Worm (Caenorhabditis elegans): ENCODE data around the gene B0496.2.

The B0496.2 gene

ce11 chrIV:7467170-7467569 lies 19.5 kb downstream of the B0496.2 start:
- TF ChIP-seq nhr-80 (tag; optimal IDR thresholded peaks at IDR 0.05) (peak; percentile 55), repo-1 (tag; optimal IDR thresholded peaks at IDR 0.05) (no peak)

DNA sequence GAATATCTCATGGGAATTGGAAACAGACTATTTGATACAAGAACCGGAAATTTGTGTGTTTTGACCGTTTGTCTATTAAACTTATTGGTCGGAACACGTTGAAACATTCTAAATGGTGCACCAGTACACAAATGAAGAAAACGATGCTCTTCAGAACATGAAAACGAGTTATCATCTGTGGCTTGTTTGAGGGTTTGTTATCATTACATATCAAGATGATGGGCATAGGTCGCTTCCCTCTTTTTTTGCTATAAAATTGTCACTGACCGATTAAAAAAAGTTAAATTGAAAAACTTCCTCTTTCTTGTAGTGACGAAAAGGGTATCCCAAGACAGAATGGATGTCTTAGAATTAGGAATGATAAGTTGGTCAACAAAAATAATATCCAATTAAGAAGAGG lies 21.0 kb downstream of the B0496.2 start:
- TF ChIP-seq attf-5 (GFP tag; optimal IDR thresholded peaks at IDR 0.05) = no peak
- peak; percentile 62 for TF ChIP-seq nhr-80 (tag; optimal IDR thresholded peaks at IDR 0.05)

ce11 chrIV:7469782-7470413 lies 22.2 kb downstream of the B0496.2 start, which contains the start of gene F55G1.7:
F55G1.7 (minus strand) TSS chrIV:7469832.
- TF ChIP-seq zim-3 (tag; optimal IDR thresholded peaks at IDR 0.05) (no peak), snpc-3.4 (tag; optimal IDR thresholded peaks at IDR 0.05) (no peak), dpl-1 (GFP tag; optimal IDR thresholded peaks at IDR 0.05) (no peak), hmg-20 (GFP tag; IDR thresholded peaks at IDR 0.05) (no peak), him-1 (tag; optimal IDR thresholded peaks at IDR 0.05) (no peak), hsf-1 (GFP tag; IDR thresholded peaks at IDR 0.05) (no peak), rcor-1 (GFP tag; IDR thresholded peaks at IDR 0.05) (no peak), madf-3 (GFP tag; IDR thresholded peaks at IDR 0.05) (no peak), madf-10 (tag; optimal IDR thresholded peaks at IDR 0.05) (no peak), F52B5.7 (tag; optimal IDR thresholded peaks at IDR 0.05) (no peak), rec-8 (tag; optimal IDR thresholded peaks at IDR 0.05) (no peak), tbp1 (GFP tag; optimal IDR thresholded peaks at IDR 0.05) (no peak), Y79H2A.3 (GFP tag; conservative IDR thresholded peaks at IDR 0.05) (no peak), T07F8.4 (tag; optimal IDR thresholded peaks at IDR 0.05) (no peak), atf-7 (tag; optimal IDR thresholded peaks at IDR 0.05) (no peak), bed-2 (GFP tag; IDR thresholded peaks at IDR 0.05) (no peak), lag-1 (GFP tag; IDR thresholded peaks at IDR 0.05) (no peak)

- TF ChIP-seq B0261.1 (tag; optimal IDR thresholded peaks at IDR 0.05) (no peak), lag-1 (GFP tag; IDR thresholded peaks at IDR 0.05) (no peak), ceh-91 (GFP tag; IDR thresholded peaks at IDR 0.05) (peak; percentile 73), snpc-1.3 (tag; optimal IDR thresholded peaks at IDR 0.05; ENCODE audit: insufficient read depth) (peak; percentile 20), lin-54 (GFP tag; optimal IDR thresholded peaks at IDR 0.05) (no peak), bed-2 (GFP tag; IDR thresholded peaks at IDR 0.05) (no peak), efl-1 (GFP tag; optimal IDR thresholded peaks at IDR 0.05) (peak; percentile 94), K11D2.4 (GFP tag; IDR thresholded peaks at IDR 0.05) (no peak), snpc-4 (GFP tag; optimal IDR thresholded peaks at IDR 0.05) (no peak), snpc-4 (tag; optimal IDR thresholded peaks at IDR 0.05) (peak in 1 of 4 experiments; percentile 20), nhr-179 (tag; optimal IDR thresholded peaks at IDR 0.05) (no peak), nhr-120 (GFP tag; IDR thresholded peaks at IDR 0.05) (no peak), F39B2.1 (GFP tag; IDR thresholded peaks at IDR 0.05) (no peak), hlh-12 (tag; optimal IDR thresholded peaks at IDR 0.05) (no peak), lin-35 (GFP tag; optimal IDR thresholded peaks at IDR 0.05) (no peak), D2030.7 (GFP tag; IDR thresholded peaks at IDR 0.05) (peak; percentile 57), dpl-1 (GFP tag; optimal IDR thresholded peaks at IDR 0.05) (peak; percentile 35), B0035.1 (tag; optimal IDR thresholded peaks at IDR 0.05) (no peak), mxl-1 (tag; optimal IDR thresholded peaks at IDR 0.05) (no peak), ztf-28 (GFP tag; IDR thresholded peaks at IDR 0.05) (no peak), madf-6 (GFP tag; IDR thresholded peaks at IDR 0.05) (peak; percentile 91), F23B12.7 (tag; optimal IDR thresholded peaks at IDR 0.05; ENCODE audit: insufficient read depth) (no peak), zim-3 (tag; optimal IDR thresholded peaks at IDR 0.05) (no peak), ztf-3 (GFP tag; optimal IDR thresholded peaks at IDR 0.05) (no peak), F57A8.1 (GFP tag; optimal IDR thresholded peaks at IDR 0.05) (no peak), ceh-27 (GFP tag; optimal IDR thresholded peaks at IDR 0.05) (no peak), ztf-26 (tag; optimal IDR thresholded peaks at IDR 0.05) (no peak), madf-3 (GFP tag; IDR thresholded peaks at IDR 0.05) (0 out of 2 replicates have a peak, but pooled peaks have one; percentile 53), Y79H2A.3 (GFP tag; conservative IDR thresholded peaks at IDR 0.05) (no peak)
These were observed 25.5 kb downstream of the B0496.2 start, which contains the start of the genes plk-3 and F55G1.6 for ce11 chrIV:7473159-7473649. plk-3 (minus strand) TSS chrIV:7473209. F55G1.6 (plus strand) TSS chrIV:7473517.

Data from whole organism, young adult.